Fruit fly (Drosophila melanogaster) whole organism, embryonic: ENCODE results near the gene CG13097.

Source experiments
- Aef1 ChIP-seq: fragments of 200-800 bp; sonication (Bioruptor generic); IDR thresholded peaks from 3 replicates; pipeline ENCODE4 v1.3.6; 2022; ENCODE audit warnings: missing biosample characterization, missing genetic modification characterization
- BtbVII ChIP-seq: fragments of 200-800 bp; sonication (Bioruptor generic); optimal IDR thresholded peaks from 3 replicates; lab custom pipeline; 2017; ENCODE audit warnings: missing biosample characterization, mild to moderate bottlenecking, missing genetic modification characterization
- CG10147 ChIP-seq: fragments of 200-800 bp; sonication (Bioruptor generic); optimal IDR thresholded peaks from 2 replicates; lab custom pipeline; 2019; ENCODE audit warnings: missing biosample characterization, mild to moderate bottlenecking, missing genetic modification characterization, moderate library complexity
- CG10431 ChIP-seq: fragments of 200-800 bp; sonication (Bioruptor generic); optimal IDR thresholded peaks from 3 replicates; lab custom pipeline; 2018; ENCODE audit warnings: missing biosample characterization, mild to moderate bottlenecking, missing genetic modification characterization
- CG13287 ChIP-seq: fragments of 200-800 bp; sonication (Bioruptor generic); IDR thresholded peaks from 2 replicates; pipeline ENCODE4 v1.3.6; 2022; ENCODE audit warnings: missing biosample characterization, missing genetic modification characterization; ENCODE audit not compliant: partially characterized antibody
- CG1529 ChIP-seq: fragments of 200-800 bp; sonication (Bioruptor generic); optimal IDR thresholded peaks from 3 replicates; lab custom pipeline; 2018; ENCODE audit warnings: missing biosample characterization, missing genetic modification characterization
- CG15601 ChIP-seq: fragments of 200-800 bp; sonication (Bioruptor generic); optimal IDR thresholded peaks from 3 replicates; lab custom pipeline; 2019; ENCODE audit warnings: missing biosample characterization, mild to moderate bottlenecking, missing genetic modification characterization, moderate library complexity
- CG3995 ChIP-seq: fragments of 200-800 bp; sonication (Bioruptor generic); optimal IDR thresholded peaks from 3 replicates; lab custom pipeline; 2016; ENCODE audit warnings: missing biosample characterization, missing genetic modification characterization
- CG4854 ChIP-seq: fragments of 200-800 bp; sonication (Bioruptor generic); optimal IDR thresholded peaks from 2 replicates; lab custom pipeline; 2016; ENCODE audit warnings: missing biosample characterization, missing genetic modification characterization, inconsistent platforms
- CG6689 ChIP-seq: fragments of 200-800 bp; sonication (Bioruptor generic); IDR thresholded peaks from 2 replicates; pipeline ENCODE4 v1.3.6; 2022; ENCODE audit warnings: missing biosample characterization, missing genetic modification characterization
- CG8388 ChIP-seq: fragments of 200-800 bp; sonication (Bioruptor generic); optimal IDR thresholded peaks from 2 replicates; lab custom pipeline; 2019; ENCODE audit warnings: missing biosample characterization, mild to moderate bottlenecking, missing genetic modification characterization, moderate library complexity
- Deaf1 ChIP-seq: fragments of 200-800 bp; optimal IDR thresholded peaks from 3 replicates; lab custom pipeline; 2019; ENCODE audit warnings: missing biosample characterization, mild to moderate bottlenecking, missing genetic modification characterization, moderate library complexity
- Doc3 ChIP-seq: fragments of 200-800 bp; sonication (Bioruptor generic); IDR thresholded peaks from 3 replicates; pipeline ENCODE4 v1.3.6; 2022; ENCODE audit warnings: missing biosample characterization, missing genetic modification characterization; ENCODE audit not compliant: partially characterized antibody
- E2f1 ChIP-seq: fragments of 200-800 bp; sonication (Bioruptor generic); IDR thresholded peaks from 2 replicates; pipeline ENCODE4 v1.3.6; 2022; ENCODE audit warnings: missing biosample characterization, missing genetic modification characterization
- GATAe ChIP-seq: fragments of 200-800 bp; sonication (Bioruptor generic); conservative IDR thresholded peaks from 2 replicates; pipeline ENCODE4 v1.3.6; 2022; ENCODE audit warnings: missing biosample characterization, missing genetic modification characterization
- HLH3B ChIP-seq: fragments of 200-800 bp; sonication (Bioruptor generic); IDR thresholded peaks from 2 replicates; pipeline ENCODE4 v1.3.6; 2022; ENCODE audit warnings: missing biosample characterization, missing genetic modification characterization
- NC2α ChIP-seq: fragments of 200-800 bp; sonication (Bioruptor generic); optimal IDR thresholded peaks from 2 replicates; lab custom pipeline; 2016; ENCODE audit warnings: missing biosample characterization, missing genetic modification characterization
- Nf-YA ChIP-seq: fragments of 200-800 bp; sonication (Bioruptor generic); IDR thresholded peaks from 2 replicates; pipeline ENCODE4 v1.3.6; 2022; ENCODE audit warnings: missing biosample characterization, missing genetic modification characterization
- chinmo ChIP-seq: fragments of 200-800 bp; sonication (Bioruptor generic); IDR thresholded peaks from 4 replicates; pipeline ENCODE4 v1.3.6; 2022; ENCODE audit warnings: missing biosample characterization, missing genetic modification characterization; ENCODE audit not compliant: partially characterized antibody
- dati ChIP-seq: fragments of 200-800 bp; sonication (Bioruptor generic); IDR thresholded peaks from 2 replicates; pipeline ENCODE4 v1.3.6; 2022; ENCODE audit warnings: missing biosample characterization, missing genetic modification characterization
- exex ChIP-seq: fragments of 200-800 bp; sonication (Bioruptor generic); optimal IDR thresholded peaks from 4 replicates; lab custom pipeline; 2018; ENCODE audit warnings: missing biosample characterization, mild to moderate bottlenecking, missing genetic modification characterization, moderate library complexity
- fd64A ChIP-seq: fragments of 200-800 bp; sonication (Bioruptor generic); optimal IDR thresholded peaks from 3 replicates; lab custom pipeline; 2018; ENCODE audit warnings: missing biosample characterization, mild to moderate bottlenecking, missing genetic modification characterization
- grau ChIP-seq: fragments of 200-800 bp; optimal IDR thresholded peaks from 3 replicates; lab custom pipeline; 2019; ENCODE audit warnings: missing biosample characterization, mild to moderate bottlenecking, missing genetic modification characterization, moderate library complexity
- grn ChIP-seq: fragments of 200-800 bp; sonication (Bioruptor generic); optimal IDR thresholded peaks from 3 replicates; lab custom pipeline; 2017; ENCODE audit warnings: missing biosample characterization, missing genetic modification characterization
- kni ChIP-seq: fragments of 200-800 bp; sonication (Bioruptor generic); optimal IDR thresholded peaks from 3 replicates; lab custom pipeline; 2017; ENCODE audit warnings: mild to moderate bottlenecking, missing biosample characterization, missing genetic modification reagents, missing genetic modification characterization
- lab ChIP-seq: fragments of 200-800 bp; sonication (Bioruptor generic); optimal IDR thresholded peaks from 3 replicates; lab custom pipeline; 2017; ENCODE audit warnings: missing biosample characterization, missing genetic modification characterization, mild to moderate bottlenecking, moderate library complexity, missing genetic modification reagents
- lola ChIP-seq, 3 experiments: fragments of >200 bp in 2 of 3; fragments of 200-800 bp in 1 of 3; sonication (Bioruptor generic) in 1 of 3; optimal IDR thresholded peaks; 2 replicates each; lab custom pipeline; 2017 to 2019; ENCODE audit warnings: missing biosample characterization in 3 of 3, missing genetic modification characterization in 3 of 3, mild to moderate bottlenecking in 1 of 3, moderate library complexity in 1 of 3
- lov ChIP-seq, 2 experiments: fragments of 200-800 bp in 1 of 2; fragments of >200 bp in 1 of 2; sonication (Bioruptor generic) in 1 of 2; IDR thresholded peaks in 1 of 2; optimal IDR thresholded peaks in 1 of 2; 2 replicates in 1 of 2; 3 replicates in 1 of 2; pipeline versions ENCODE4 v1.3.6 to Lab custom; 2017 to 2022; ENCODE audit warnings: missing biosample characterization in 1 of 2, missing genetic modification characterization in 1 of 2
- mirr ChIP-seq: fragments of 200-800 bp; sonication (Bioruptor generic); optimal IDR thresholded peaks from 3 replicates; lab custom pipeline; 2018; ENCODE audit warnings: missing biosample characterization, mild to moderate bottlenecking, missing genetic modification characterization
- oc ChIP-seq: fragments of 200-800 bp; sonication (Bioruptor generic); optimal IDR thresholded peaks from 2 replicates; lab custom pipeline; 2018; ENCODE audit warnings: missing biosample characterization, mild to moderate bottlenecking, missing genetic modification characterization, moderate library complexity
- sd ChIP-seq: fragments of 200-800 bp; sonication (Bioruptor generic); optimal IDR thresholded peaks from 3 replicates; lab custom pipeline; 2018; ENCODE audit warnings: missing biosample characterization, mild to moderate bottlenecking, missing genetic modification characterization, moderate library complexity
- sens ChIP-seq: fragments of 200-800 bp; sonication (Bioruptor generic); peaks from one replicate; lab custom pipeline; 2016; ENCODE audit warnings: missing biosample characterization, missing genetic modification characterization
- ssp ChIP-seq: fragments of 200-800 bp; sonication (Bioruptor generic); IDR thresholded peaks from 2 replicates; pipeline ENCODE4 v1.3.6; 2022; ENCODE audit warnings: missing biosample characterization, missing genetic modification characterization
- tll ChIP-seq, 2 experiments: fragments of 200-800 bp in 1 of 2; fragments of >200 bp in 1 of 2; sonication (Bioruptor generic) in 1 of 2; optimal IDR thresholded peaks; 2 replicates each; lab custom pipeline; 2017 to 2019; ENCODE audit warnings: missing biosample characterization in 2 of 2, missing genetic modification characterization in 2 of 2, mild to moderate bottlenecking in 1 of 2, moderate library complexity in 1 of 2
- tna ChIP-seq: fragments of 200-800 bp; sonication (Bioruptor generic); IDR thresholded peaks from 2 replicates; pipeline ENCODE4 v1.3.6; 2022; ENCODE audit warnings: missing biosample characterization, missing genetic modification characterization; ENCODE audit not compliant: partially characterized antibody
- twi ChIP-seq: fragments of 200-800 bp; optimal IDR thresholded peaks from 2 replicates; lab custom pipeline; 2019; ENCODE audit warnings: missing biosample characterization, mild to moderate bottlenecking, missing genetic modification characterization, moderate library complexity
- vvl ChIP-seq: fragments of 200-800 bp; sonication (Bioruptor generic); IDR thresholded peaks from 2 replicates; pipeline ENCODE4 v1.3.6; 2022; ENCODE audit warnings: missing biosample characterization, missing genetic modification characterization
- z ChIP-seq: fragments of 200-800 bp; sonication (Bioruptor generic); IDR thresholded peaks from 3 replicates; pipeline ENCODE4 v1.3.6; 2022; ENCODE audit warnings: missing biosample characterization, missing genetic modification characterization

The CG13097 gene

DNA sequence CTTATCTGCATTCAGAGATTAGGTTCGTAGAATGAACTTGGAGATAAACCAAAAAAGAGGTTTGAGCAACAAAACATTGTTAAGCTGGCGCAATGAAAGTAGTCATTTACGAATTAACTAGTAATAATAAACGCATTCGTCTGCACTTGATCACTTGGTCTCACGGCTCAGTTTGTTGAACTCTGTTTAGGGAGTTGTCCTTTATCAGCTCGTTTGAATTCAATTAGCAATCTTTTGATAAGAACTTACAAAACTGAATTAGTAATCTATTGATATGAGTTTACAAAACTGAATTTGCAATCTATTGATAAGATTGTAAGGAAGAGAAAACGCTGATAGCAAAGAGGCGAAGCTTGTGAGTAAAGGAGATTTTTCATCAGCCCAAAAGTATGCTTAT, 19.4 kb upstream of the CG13097 start:
- no peak for TF ChIP-seq lola (GFP tag; optimal IDR thresholded peaks at IDR 0.05; lab: Kevin White, UChicago)
- no peak for TF ChIP-seq E2f1 (GFP tag; lab: Robert Waterston, UW)
- peak; percentile 63 for TF ChIP-seq GATAe (GFP tag; lab: Robert Waterston, UW)
- TF ChIP-seq grn (GFP tag; lab: Kevin White, UChicago) = peak; percentile 3
- peak; percentile 100 for TF ChIP-seq exex (tag; lab: Kevin White, UChicago)
- no peak for TF ChIP-seq ssp (GFP tag; lab: Robert Waterston, UW)
- no peak for TF ChIP-seq fd64A (GFP tag; lab: Kevin White, UChicago)
- TF ChIP-seq CG4854 (GFP tag; lab: Kevin White, UChicago) = no peak
- no peak for TF ChIP-seq tll (GFP tag; optimal IDR thresholded peaks at IDR 0.05; lab: Kevin White, UChicago)
- no peak for TF ChIP-seq Nf-YA
- no peak for TF ChIP-seq mirr (GFP tag; lab: Kevin White, UChicago)
- TF ChIP-seq grau (tag; lab: Kevin White, UChicago) = no peak
- no peak for TF ChIP-seq HLH3B (GFP tag; lab: Robert Waterston, UW)
- no peak for TF ChIP-seq CG3995 (GFP tag; lab: Kevin White, UChicago)
- TF ChIP-seq BtbVII (GFP tag; lab: Kevin White, UChicago) = no peak
- TF ChIP-seq, all 482 proteins: peak for 3

DNA sequence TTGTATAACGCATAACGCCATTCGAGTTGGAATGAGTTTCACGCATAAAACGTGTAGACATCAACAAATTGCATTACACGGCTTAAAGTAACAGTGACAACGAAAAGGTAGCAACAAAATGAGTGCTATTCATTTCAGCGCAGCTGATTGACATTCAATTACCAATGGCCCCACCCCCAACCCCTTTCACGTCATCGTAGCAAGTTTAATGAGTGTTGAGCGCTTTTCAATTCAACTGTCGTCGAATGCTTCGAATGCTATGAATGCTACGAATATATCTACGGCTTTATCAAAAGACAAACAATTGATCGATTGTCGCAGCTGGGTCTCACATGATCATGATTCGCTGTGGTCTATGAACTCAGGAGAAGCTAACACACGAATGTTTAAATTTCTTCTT, 19.0 kb upstream of the CG13097 start:
- TF ChIP-seq twi (tag; lab: Kevin White, UChicago) = peak; percentile 33
- peak; percentile 16 for TF ChIP-seq kni (GFP tag; lab: Kevin White, UChicago)
- 0 out of 2 replicates have a peak, but pooled peaks have one; percentile 12 for TF ChIP-seq vvl
- 0 out of 2 replicates have a peak, but pooled peaks have one; percentile 15 for TF ChIP-seq dati (GFP tag; lab: Robert Waterston, UW)
- TF ChIP-seq sens (GFP tag; lab: Kevin White, UChicago) = peak; percentile 58
- TF ChIP-seq CG15601 (tag; lab: Kevin White, UChicago) = peak; percentile 78
- peak; percentile 9 for TF ChIP-seq CG8388 (GFP tag; lab: Kevin White, UChicago)
- no peak for TF ChIP-seq CG1529 (GFP tag; lab: Kevin White, UChicago)
- no peak for TF ChIP-seq tna (GFP tag; lab: Robert Waterston, UW)
- peak; percentile 43 for TF ChIP-seq oc (tag; lab: Kevin White, UChicago)
- TF ChIP-seq NC2α = no peak
- peak; percentile 68 for TF ChIP-seq z
- no peak for TF ChIP-seq CG13287 (GFP tag; lab: Robert Waterston, UW)
- TF ChIP-seq lab (GFP tag; lab: Kevin White, UChicago) = peak; percentile 54
- peak; percentile 16 for TF ChIP-seq CG10431
- no peak for TF ChIP-seq lov (optimal IDR thresholded peaks at IDR 0.05; lab: Kevin White, UChicago)
- TF ChIP-seq lov (GFP tag; IDR thresholded peaks at IDR 0.05; lab: Robert Waterston, UW) = 0 out of 3 replicates have a peak, but pooled peaks have one; percentile 25
- TF ChIP-seq, all 482 proteins: peak for 12

DNA sequence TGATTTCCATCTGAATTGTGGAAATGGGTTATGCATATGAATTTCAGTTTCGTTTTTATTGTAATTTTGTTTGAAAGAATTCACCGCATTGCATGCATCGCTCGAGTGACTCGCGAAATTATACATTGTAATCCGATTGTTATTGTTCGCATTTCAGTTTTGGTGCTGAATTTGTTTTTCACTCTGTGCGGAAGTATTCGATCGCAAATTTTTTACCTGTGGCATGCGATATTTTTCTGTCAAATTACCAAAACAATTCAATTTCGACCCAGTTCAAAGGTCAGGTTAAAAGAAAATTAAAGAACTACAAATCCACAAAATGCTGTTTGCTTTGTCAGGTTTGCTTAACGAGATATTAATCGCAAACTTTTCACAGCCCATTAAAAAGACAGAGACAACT, 18.1 kb upstream of the CG13097 start:
- TF ChIP-seq Doc3 = 0 out of 3 replicates have a peak, but pooled peaks have one; percentile 23
- TF ChIP-seq CG6689 (GFP tag; lab: Robert Waterston, UW) = no peak
- TF ChIP-seq, all 482 proteins: peak for 1

DNA sequence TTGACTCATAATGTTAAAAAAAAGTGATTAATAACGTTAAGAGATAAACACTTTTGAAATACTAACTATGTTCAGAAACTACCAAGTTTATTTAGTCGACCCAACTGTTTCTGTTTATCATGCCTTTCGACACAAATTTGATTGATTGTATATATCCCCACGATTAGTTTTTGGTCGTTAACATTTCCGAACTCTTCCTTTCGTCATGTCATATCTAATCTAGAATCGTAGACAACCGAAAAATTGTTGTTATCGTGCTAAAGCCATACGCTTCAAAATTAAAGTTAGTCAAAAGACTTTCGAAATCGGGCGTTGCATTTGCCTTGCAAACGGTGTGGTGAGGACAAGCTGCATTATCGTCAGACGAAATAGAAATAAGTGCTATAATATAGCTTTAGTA, 15.5 kb upstream of the CG13097 start:
- TF ChIP-seq sd (tag; lab: Kevin White, UChicago) = peak; percentile 67
- TF ChIP-seq lab (GFP tag; lab: Kevin White, UChicago) = peak; percentile 34
- no peak for TF ChIP-seq Aef1 (GFP tag; lab: Robert Waterston, UW)
- TF ChIP-seq Deaf1 (tag; lab: Kevin White, UChicago) = peak; percentile 28
- peak; percentile 76 for TF ChIP-seq exex (tag; lab: Kevin White, UChicago)
- TF ChIP-seq CG10147 (GFP tag; lab: Kevin White, UChicago) = no peak
- TF ChIP-seq chinmo (GFP tag; lab: Robert Waterston, UW) = 0 out of 4 replicates have a peak, but pooled peaks have one; percentile 25
- TF ChIP-seq sens (GFP tag; lab: Kevin White, UChicago) = peak; percentile 37
- TF ChIP-seq grn (GFP tag; lab: Kevin White, UChicago) = peak; percentile 78
